Worm (Caenorhabditis elegans) whole organism, L2 larva: ENCODE results near the gene F17A2.16.

Experiments used
- ZK546.5 ChIP-seq: sonication (generic microtip); optimal IDR thresholded peaks from 2 replicates; lab custom pipeline; 2017; ENCODE audit warnings: missing biosample characterization, missing genetic modification characterization
- ceh-16 ChIP-seq: fragments of 150-350 bp; optimal IDR thresholded peaks from 2 replicates; lab custom pipeline; 2014; ENCODE audit warnings: missing biosample characterization, missing genetic modification characterization
- ceh-82 ChIP-seq: fragments of 150-350 bp; optimal IDR thresholded peaks from 2 replicates; lab custom pipeline; 2014; ENCODE audit warnings: missing biosample characterization, missing genetic modification characterization
- dmd-4 ChIP-seq: sonication (generic microtip); optimal IDR thresholded peaks from 2 replicates; lab custom pipeline; 2017; ENCODE audit warnings: missing biosample characterization, missing genetic modification characterization
- lsy-2 ChIP-seq, 2 experiments: fragments of 150-350 bp in 1 of 2; sonication (generic microtip) in 1 of 2; optimal IDR thresholded peaks; 2 replicates each; lab custom pipeline; 2014 to 2017; ENCODE audit warnings: missing biosample characterization in 2 of 2, missing genetic modification characterization in 2 of 2
- mdl-1 ChIP-seq, 2 experiments: fragments of 150-350 bp in 1 of 2; sonication (generic microtip) in 1 of 2; optimal IDR thresholded peaks; 2 replicates each; lab custom pipeline; 2017; ENCODE audit warnings: missing biosample characterization in 2 of 2, missing genetic modification characterization in 2 of 2
- nhr-129 ChIP-seq: fragments of 150-350 bp; optimal IDR thresholded peaks from 2 replicates; lab custom pipeline; 2014; ENCODE audit warnings: missing biosample characterization, missing genetic modification characterization
- nhr-25 ChIP-seq: fragments of 150-350 bp; sonication (generic microtip); optimal IDR thresholded peaks from 3 replicates; lab custom pipeline; 2014; ENCODE audit warnings: missing biosample characterization, missing genetic modification characterization
- nhr-77 ChIP-seq: fragments of 150-350 bp; optimal IDR thresholded peaks from 2 replicates; lab custom pipeline; 2014; ENCODE audit warnings: missing biosample characterization, missing genetic modification characterization

- TF ChIP-seq ceh-82 (tag; lab: Kevin White, UChicago), result no peak
- no peak for TF ChIP-seq nhr-129 (tag; lab: Kevin White, UChicago)
- no peak for TF ChIP-seq lsy-2 (tag; optimal IDR thresholded peaks at IDR 0.05; lab: Kevin White, UChicago)
- TF ChIP-seq nhr-77 (tag; lab: Kevin White, UChicago), result no peak
- no peak for TF ChIP-seq mdl-1 (tag; optimal IDR thresholded peaks at IDR 0.05; lab: Kevin White, UChicago)
- TF ChIP-seq ZK546.5 (tag; lab: Kevin White, UChicago), result no peak
- TF ChIP-seq dmd-4 (tag; lab: Kevin White, UChicago), result no peak
- TF ChIP-seq nhr-25 (tag; lab: Kevin White, UChicago), result no peak
- no peak for TF ChIP-seq ceh-16 (tag; lab: Kevin White, UChicago)
Observed at ce11 chrX:12357127-12357526, 48.9 kb downstream of the F17A2.16 start, which contains the start of gene nspc-13.
